Worm (Caenorhabditis elegans) whole organism, mixed stage, embryonic: ENCODE data around the gene seip-1.

Source experiments
- bed-3 ChIP-seq: fragments of 200-800 bp; sonication (Bioruptor generic); optimal IDR thresholded peaks from 3 replicates; lab custom pipeline; 2018; ENCODE audit warnings: mild to moderate bottlenecking, missing genetic modification characterization, moderate library complexity, missing compliant biosample characterization
- ceh-39 ChIP-seq: fragments of 150-350 bp; optimal IDR thresholded peaks from 2 replicates; lab custom pipeline; 2014; ENCODE audit warnings: missing biosample characterization, missing genetic modification characterization
- ceh-43 ChIP-seq: fragments of 200-800 bp; sonication (Bioruptor generic); optimal IDR thresholded peaks from 2 replicates; lab custom pipeline; 2018; ENCODE audit warnings: mild to moderate bottlenecking, missing genetic modification characterization, moderate library complexity, missing compliant biosample characterization
- ceh-83 ChIP-seq: fragments of 200-800 bp; sonication (Bioruptor generic); optimal IDR thresholded peaks from 2 replicates; lab custom pipeline; 2018; ENCODE audit warnings: mild to moderate bottlenecking, missing genetic modification characterization, missing compliant biosample characterization
- ces-1 ChIP-seq: fragments of 150-350 bp; optimal IDR thresholded peaks from 2 replicates; lab custom pipeline; 2014; ENCODE audit warnings: missing biosample characterization, missing genetic modification reagents, missing genetic modification characterization
- cnd-1 ChIP-seq: fragments of 200-800 bp; sonication (Bioruptor generic); optimal IDR thresholded peaks from 2 replicates; lab custom pipeline; 2018; ENCODE audit warnings: mild to moderate bottlenecking, missing genetic modification characterization, missing compliant biosample characterization
- drap-1 ChIP-seq: fragments of 200-800 bp; sonication (Bioruptor generic); optimal IDR thresholded peaks from 3 replicates; lab custom pipeline; 2018; ENCODE audit warnings: mild to moderate bottlenecking, missing genetic modification characterization, missing compliant biosample characterization
- elt-1 ChIP-seq: sonication (generic microtip); optimal IDR thresholded peaks from 2 replicates; lab custom pipeline; 2017; ENCODE audit warnings: missing genetic modification characterization, mild to moderate bottlenecking, missing compliant biosample characterization, antibody characterized with exemption, moderate library complexity, borderline replicate concordance; ENCODE audit not compliant: insufficient read depth
- elt-3 ChIP-seq: fragments of 150-350 bp; optimal IDR thresholded peaks from 2 replicates; lab custom pipeline; 2014; ENCODE audit warnings: missing biosample characterization, missing genetic modification characterization
- flh-1 ChIP-seq: fragments of 200-800 bp; sonication (Bioruptor generic); optimal IDR thresholded peaks from 2 replicates; lab custom pipeline; 2018; ENCODE audit warnings: mild to moderate bottlenecking, missing genetic modification characterization, moderate library complexity, missing compliant biosample characterization
- lsy-2 ChIP-seq: fragments of 150-350 bp; optimal IDR thresholded peaks from 2 replicates; lab custom pipeline; 2014; ENCODE audit warnings: missing biosample characterization, missing genetic modification characterization
- mab-5 ChIP-seq: fragments of 150-350 bp; optimal IDR thresholded peaks from 2 replicates; lab custom pipeline; 2014; ENCODE audit warnings: missing biosample characterization, missing genetic modification characterization
- mep-1 ChIP-seq: fragments of 150-350 bp; optimal IDR thresholded peaks from 2 replicates; lab custom pipeline; 2017; ENCODE audit warnings: missing biosample characterization, missing genetic modification reagents, missing genetic modification characterization, inconsistent platforms
- nhr-12 ChIP-seq: fragments of 150-350 bp; optimal IDR thresholded peaks from 2 replicates; lab custom pipeline; 2014; ENCODE audit warnings: missing biosample characterization, missing genetic modification characterization
- nhr-2 ChIP-seq: fragments of 150-350 bp; optimal IDR thresholded peaks from 2 replicates; lab custom pipeline; 2014; ENCODE audit warnings: missing biosample characterization, missing genetic modification characterization
- nhr-76 ChIP-seq: sonication (generic microtip); optimal IDR thresholded peaks from 2 replicates; lab custom pipeline; 2017; ENCODE audit warnings: missing biosample characterization, missing genetic modification characterization
- sem-2 ChIP-seq: fragments of 200-800 bp; sonication (Bioruptor generic); optimal IDR thresholded peaks from 2 replicates; lab custom pipeline; 2018; ENCODE audit warnings: mild to moderate bottlenecking, missing genetic modification characterization, missing compliant biosample characterization
- snpc-4 ChIP-seq: fragments of 150-350 bp; optimal IDR thresholded peaks from 2 replicates; lab custom pipeline; 2014; ENCODE audit warnings: missing biosample characterization, missing genetic modification characterization
- sptf-1 ChIP-seq: sonication (generic microtip); optimal IDR thresholded peaks from 2 replicates; lab custom pipeline; 2017; ENCODE audit warnings: mild to moderate bottlenecking, missing genetic modification characterization, moderate library complexity, missing compliant biosample characterization
- unc-120 ChIP-seq: sonication (generic microtip); optimal IDR thresholded peaks from 2 replicates; lab custom pipeline; 2017; ENCODE audit warnings: missing genetic modification characterization, missing compliant biosample characterization; ENCODE audit not compliant: poor library complexity, severe bottlenecking
- unc-39 ChIP-seq: fragments of 150-350 bp; optimal IDR thresholded peaks from 2 replicates; lab custom pipeline; 2014; ENCODE audit warnings: missing biosample characterization, missing genetic modification characterization
- unc-62 ChIP-seq: fragments of 150-350 bp; optimal IDR thresholded peaks from 2 replicates; lab custom pipeline; 2014; ENCODE audit warnings: missing biosample characterization, missing genetic modification reagents, missing genetic modification characterization

The seip-1 gene

ce11 chrV:6012401-6012800, 40.6 kb downstream of the seip-1 start:
- TF ChIP-seq snpc-4 (tag; lab: Kevin White, UChicago) (no peak), nhr-2 (tag; lab: Kevin White, UChicago) (no peak), mep-1 (tag; lab: Kevin White, UChicago) (no peak), elt-1 (tag; lab: Kevin White, UChicago) (no peak), elt-3 (tag; lab: Kevin White, UChicago) (no peak), ces-1 (GFP tag; lab: Kevin White, UChicago) (no peak), bed-3 (GFP tag; lab: Kevin White, UChicago) (no peak), ceh-39 (tag; lab: Kevin White, UChicago) (no peak), unc-120 (tag; lab: Kevin White, UChicago) (no peak), lsy-2 (no peak), ceh-43 (no peak)

DNA sequence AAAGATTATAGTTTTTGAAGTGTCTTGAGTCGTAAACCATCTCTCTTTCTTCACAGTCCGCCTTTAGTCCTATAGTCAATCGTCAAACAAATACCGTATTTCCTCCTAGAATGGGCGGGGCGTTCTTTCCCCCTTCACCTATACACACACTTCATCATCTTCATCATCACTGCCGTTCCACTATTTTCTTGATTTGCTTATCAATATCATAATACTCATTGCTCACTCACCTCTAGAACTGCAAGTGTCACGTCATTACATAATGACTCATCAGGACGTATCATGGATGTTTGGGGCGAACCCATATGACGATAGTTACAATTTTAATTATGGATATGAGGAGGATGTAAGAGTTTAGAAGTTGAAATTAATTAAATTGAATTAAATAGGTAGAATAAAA, 42.4 kb downstream of the seip-1 start:
- TF ChIP-seq snpc-4 (tag; lab: Kevin White, UChicago) (no peak), ceh-39 (tag; lab: Kevin White, UChicago) (no peak), bed-3 (GFP tag; lab: Kevin White, UChicago) (no peak), drap-1 (GFP tag; lab: Kevin White, UChicago) (no peak), ces-1 (GFP tag; lab: Kevin White, UChicago) (no peak)

DNA sequence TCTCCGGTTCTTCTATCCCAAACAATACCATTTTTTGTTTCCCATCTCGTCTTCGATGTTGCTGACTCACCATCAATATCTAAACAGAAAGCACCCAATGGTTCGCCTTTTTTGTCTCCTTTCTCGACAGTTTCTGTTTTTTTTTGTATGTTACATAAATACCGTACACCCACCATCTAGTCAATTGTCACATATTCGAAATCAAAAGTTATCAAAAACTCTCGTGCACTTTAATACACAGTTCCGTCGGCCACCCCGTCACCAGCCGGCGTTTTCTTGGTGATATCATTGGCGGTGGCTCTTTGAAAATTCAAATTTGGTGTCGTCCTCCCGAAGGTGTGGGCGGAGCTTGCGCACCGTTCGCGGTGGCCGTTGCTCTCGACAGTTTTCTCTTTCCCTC, 45.1 kb downstream of the seip-1 start:
- TF ChIP-seq elt-1 (tag; lab: Kevin White, UChicago) = no peak

DNA sequence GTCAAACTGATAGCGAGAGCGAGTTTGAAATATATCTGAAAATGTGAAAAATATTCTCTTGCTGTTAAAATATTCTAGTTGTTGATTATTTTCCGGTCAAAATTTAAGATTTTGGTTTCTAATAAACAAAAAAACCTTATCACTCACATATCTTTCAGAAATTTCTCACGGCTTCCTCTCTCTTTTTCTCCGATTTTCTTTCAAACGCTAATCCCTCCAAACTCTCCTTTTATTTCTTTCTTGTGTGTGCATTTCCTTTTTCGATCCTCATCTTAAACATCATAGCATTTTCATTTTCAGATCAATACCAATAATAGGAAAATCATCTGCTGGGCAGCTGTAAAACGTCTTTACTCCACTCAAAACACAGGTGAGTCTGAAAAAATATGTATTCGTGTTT, 49.7 kb downstream of the seip-1 start, which contains the start of gene fos-1:
TSS of gene fos-1 (plus strand) at position 301 of the 400 bp plus-strand sequence.
- TF ChIP-seq lsy-2 (no peak), ceh-83 (GFP tag; lab: Kevin White, UChicago) (no peak), unc-120 (tag; lab: Kevin White, UChicago) (no peak), ceh-39 (tag; lab: Kevin White, UChicago) (no peak), snpc-4 (tag; lab: Kevin White, UChicago) (no peak), sptf-1 (tag; lab: Kevin White, UChicago) (no peak), flh-1 (no peak), nhr-2 (tag; lab: Kevin White, UChicago) (no peak), unc-39 (no peak), elt-1 (tag; lab: Kevin White, UChicago) (no peak), nhr-12 (tag; lab: Kevin White, UChicago) (no peak), mab-5 (no peak), elt-3 (tag; lab: Kevin White, UChicago) (no peak), ceh-43 (no peak), unc-62 (no peak), sem-2 (no peak), nhr-76 (no peak), cnd-1 (tag; lab: Kevin White, UChicago) (no peak)
